Worm (Caenorhabditis elegans) whole organism, L4 larva: Measurements from ENCODE around the gene R06F6.12.
A peak's percentile ranks its signal among the peaks of the same experiment; 100 is the strongest.

ENCODE experiments used
- ceh-82 ChIP-seq: sonication (generic microtip); optimal IDR thresholded peaks from 2 replicates; lab custom pipeline; 2017; ENCODE audit warnings: missing biosample characterization, missing genetic modification characterization
- mdl-1 ChIP-seq, 2 experiments: fragments of 150-350 bp in 1 of 2; sonication (generic microtip) in 1 of 2; optimal IDR thresholded peaks; 2 replicates each; lab custom pipeline; 2014 to 2017; ENCODE audit warnings: missing biosample characterization in 2 of 2, missing genetic modification characterization in 2 of 2
- pha-4 ChIP-seq, 2 experiments: fragments of 150-350 bp in 1 of 2; fragments of 200-800 bp in 1 of 2; sonication (Bioruptor generic) in 1 of 2; IDR thresholded peaks in 1 of 2; optimal IDR thresholded peaks in 1 of 2; 2 replicates each; pipeline versions ENCODE4 v1.3.6 to Lab custom; 2014 to 2022; ENCODE audit warnings: missing genetic modification characterization in 2 of 2, missing genetic modification reagents in 2 of 2, missing biosample characterization in 1 of 2, missing compliant biosample characterization in 1 of 2

DNA sequence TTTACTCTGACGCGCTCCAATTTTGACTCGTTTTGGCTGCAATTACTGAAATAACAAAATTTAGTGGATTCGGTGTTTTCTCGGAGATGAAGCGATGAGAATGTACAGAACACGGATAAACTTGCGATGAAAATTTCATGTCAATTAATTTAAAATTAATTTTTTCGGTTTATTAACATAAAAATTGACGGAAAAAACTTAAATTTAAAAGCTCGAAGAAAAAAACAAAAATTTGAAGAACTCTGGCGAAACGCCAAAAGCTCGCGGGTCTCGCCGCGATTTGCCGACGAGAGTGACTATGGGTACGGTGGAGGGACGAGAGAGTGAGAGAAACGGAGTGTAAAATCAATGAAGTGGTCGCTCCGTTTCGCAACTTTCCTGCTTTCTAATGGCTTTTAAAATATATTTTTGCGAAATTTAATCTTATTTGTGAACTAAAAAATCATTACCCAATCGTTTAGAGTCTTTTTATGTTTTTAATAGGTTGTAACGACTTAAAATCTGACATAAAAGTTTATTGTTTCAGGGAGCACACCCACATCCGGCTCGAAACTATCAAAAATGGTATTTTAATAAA, 44.9 kb upstream of the R06F6.12 start, which contains the start of the genes gmps-1 and cap-2:
- peak; percentile 61 to 78 for TF ChIP-seq mdl-1 (tag; optimal IDR thresholded peaks at IDR 0.05; lab: Kevin White, UChicago)
- TF ChIP-seq pha-4 (GFP tag; IDR thresholded peaks at IDR 0.05; lab: Robert Waterston, UW), result peak; percentile 96
- no peak for TF ChIP-seq pha-4 (tag; optimal IDR thresholded peaks at IDR 0.05; lab: Kevin White, UChicago)
- TF ChIP-seq ceh-82 (tag; lab: Kevin White, UChicago), result no peak
